Worm (Caenorhabditis elegans) whole organism, L3 larva: ENCODE results near the gene mes-1.

Experiments
- ama-1 ChIP-seq: fragments of 150-350 bp; optimal IDR thresholded peaks from 2 replicates; lab custom pipeline; 2018
- elt-2 ChIP-seq: sonication (generic microtip); optimal IDR thresholded peaks from 2 replicates; lab custom pipeline; 2016; ENCODE audit warnings: missing genetic modification reagents, mild to moderate bottlenecking, missing genetic modification characterization, missing compliant biosample characterization
- elt-3 ChIP-seq, 3 experiments: fragments of 150-350 bp in 1 of 3; sonication (generic microtip) in 2 of 3; optimal IDR thresholded peaks; 2 replicates in 2 of 3; 4 replicates in 1 of 3; lab custom pipeline; 2014 to 2017; ENCODE audit warnings: missing biosample characterization in 3 of 3, missing genetic modification characterization in 3 of 3
- nhr-25 ChIP-seq: sonication (generic microtip); optimal IDR thresholded peaks from 2 replicates; lab custom pipeline; 2017; ENCODE audit warnings: missing biosample characterization, missing genetic modification characterization
- unc-62 ChIP-seq: fragments of 150-350 bp; sonication (generic microtip); optimal IDR thresholded peaks from 4 replicates; lab custom pipeline; 2014; ENCODE audit warnings: missing biosample characterization, missing genetic modification reagents, missing genetic modification characterization

- TF ChIP-seq unc-62 (GFP tag; lab: Kevin White, UChicago) (no peak), nhr-25 (no peak), elt-3 (tag; optimal IDR thresholded peaks at IDR 0.05; lab: Kevin White, UChicago) (no peak), ama-1 (no peak), elt-2 (tag; lab: Kevin White, UChicago) (no peak)
These were observed 6.7 kb upstream of the mes-1 start, which contains the start of gene F54F7.14 for ce11 chrX:11850572-11850971.
